Fruit fly (Drosophila melanogaster): ENCODE data around the gene Cpr97Eb.
A peak's percentile ranks its signal among the peaks of the same experiment; 100 is the strongest.

Gene Cpr97Eb

DNA sequence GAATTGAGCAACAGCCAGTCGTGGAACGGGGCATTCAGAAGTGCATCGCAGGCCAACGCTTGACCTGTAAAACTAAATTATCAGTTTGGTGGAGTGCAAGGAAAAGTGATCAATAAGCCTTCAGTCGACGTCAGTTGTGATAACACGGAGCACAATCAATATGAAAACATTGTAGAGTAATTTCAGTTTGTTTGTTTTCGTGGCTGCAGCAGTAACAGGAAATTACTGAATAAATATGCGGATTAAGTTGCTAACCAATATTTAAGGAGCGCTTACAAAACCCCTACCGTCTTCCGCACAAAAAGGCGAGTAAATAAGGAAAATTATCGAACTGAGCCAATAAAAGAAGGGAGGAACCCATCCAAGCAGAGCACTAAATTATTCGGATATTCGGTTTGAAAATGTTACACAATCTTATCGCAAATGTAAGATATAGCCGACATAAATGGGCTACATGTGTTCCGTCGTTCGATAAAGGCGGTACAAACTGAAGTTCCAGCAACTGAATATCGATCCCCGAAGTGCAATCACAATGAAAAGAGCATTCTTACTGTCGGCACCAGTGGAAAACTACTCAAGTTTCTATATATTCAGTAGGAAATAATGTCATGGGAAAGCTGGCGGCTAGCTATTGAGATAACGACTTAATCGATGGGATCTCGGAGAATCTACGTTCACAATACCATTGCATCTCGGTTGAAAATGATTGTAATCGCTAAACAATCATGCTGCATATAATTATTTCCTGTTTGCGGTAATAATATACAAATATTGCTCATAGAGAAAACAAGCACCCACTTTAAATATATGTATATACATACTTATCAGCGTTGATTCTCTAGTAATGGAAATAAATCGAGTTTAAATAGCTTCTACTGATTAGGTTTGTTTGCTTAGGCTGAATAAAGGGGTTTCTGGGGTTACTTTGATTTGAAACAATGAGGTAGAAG is 45.0 kb upstream of the Cpr97Eb start (continued):
- TF ChIP-seq CG10209 (GFP tag; optimal IDR thresholded peaks at IDR 0.05) (peak; percentile 82), Rx (GFP tag; IDR thresholded peaks at IDR 0.05) (no peak), CG17328 (GFP tag; IDR thresholded peaks at IDR 0.05) (peak; percentile 68), CG7839 (tag; optimal IDR thresholded peaks at IDR 0.05) (peak; percentile 56), al (GFP tag; IDR thresholded peaks at IDR 0.05) (no peak), oc (tag; optimal IDR thresholded peaks at IDR 0.05) (peak; percentile 75), CG12219 (GFP tag; optimal IDR thresholded peaks at IDR 0.05) (peak; percentile 59), CG42726 (GFP tag; IDR thresholded peaks at IDR 0.05; ENCODE audit: partially characterized antibody) (no peak), CG16813 (GFP tag; IDR thresholded peaks at IDR 0.05; ENCODE audit: partially characterized antibody) (no peak), H2.0 (GFP tag; IDR thresholded peaks at IDR 0.05) (no peak), crol (GFP tag; IDR thresholded peaks at IDR 0.05) (no peak), Trl (optimal IDR thresholded peaks at IDR 0.05) (no peak), Trl (GFP tag; optimal IDR thresholded peaks at IDR 0.05) (peak; percentile 80), insv (GFP tag; optimal IDR thresholded peaks at IDR 0.05) (peak in 1 of 2 experiments; percentile 2), salm (tag; optimal IDR thresholded peaks at IDR 0.05) (peak; percentile 65), CG9876 (GFP tag; optimal IDR thresholded peaks at IDR 0.05) (peak; percentile 43), abd-A (tag; optimal IDR thresholded peaks at IDR 0.05) (no peak), cg (GFP tag; optimal IDR thresholded peaks at IDR 0.05) (no peak), CG3847 (GFP tag; IDR thresholded peaks at IDR 0.05) (no peak), CG16863 (GFP tag; optimal IDR thresholded peaks at IDR 0.05) (peak; percentile 77), tio (GFP tag; optimal IDR thresholded peaks at IDR 0.05) (peak; percentile 55), CG18262 (tag; optimal IDR thresholded peaks at IDR 0.05) (peak; percentile 65), Nf-YC (tag; optimal IDR thresholded peaks at IDR 0.05) (no peak), Gsc (GFP tag; IDR thresholded peaks at IDR 0.05) (no peak), ATbp (GFP tag; optimal IDR thresholded peaks at IDR 0.05) (peak; percentile 88), CG4820 (GFP tag; optimal IDR thresholded peaks at IDR 0.05) (peak; percentile 36), CG9932 (GFP tag; IDR thresholded peaks at IDR 0.05) (no peak), CG6813 (GFP tag; optimal IDR thresholded peaks at IDR 0.05) (peak; percentile 88), ash1 (GFP tag; optimal IDR thresholded peaks at IDR 0.05) (no peak), h (optimal IDR thresholded peaks at IDR 0.05) (no peak), mam (GFP tag; optimal IDR thresholded peaks at IDR 0.05) (peak; percentile 20), CG16779 (GFP tag; IDR thresholded peaks at IDR 0.05) (no peak), Dp (GFP tag; optimal IDR thresholded peaks at IDR 0.05) (no peak), CG1233 (GFP tag; optimal IDR thresholded peaks at IDR 0.05) (peak; percentile 88), CG18476 (GFP tag; optimal IDR thresholded peaks at IDR 0.05) (peak; percentile 47), CG15479 (GFP tag; optimal IDR thresholded peaks at IDR 0.05) (peak; percentile 60), slp2 (GFP tag; optimal IDR thresholded peaks at IDR 0.05) (peak; percentile 43), mirr (GFP tag; optimal IDR thresholded peaks at IDR 0.05) (peak; percentile 4), CG11695 (GFP tag; IDR thresholded peaks at IDR 0.05) (0 out of 3 replicates have a peak, but pooled peaks have one; percentile 24), Rfx (GFP tag; IDR thresholded peaks at IDR 0.05) (peak; percentile 47; the same call in 1 of the 2 replicates), CG13287 (GFP tag; IDR thresholded peaks at IDR 0.05; ENCODE audit: partially characterized antibody) (no peak), lbe (GFP tag; optimal IDR thresholded peaks at IDR 0.05) (no peak), tgo (GFP tag; IDR thresholded peaks at IDR 0.05) (peak; percentile 48; the same call in 1 of the 3 replicates), CG5953 (GFP tag; IDR thresholded peaks at IDR 0.05) (peak; percentile 69), CG10979 (tag; optimal IDR thresholded peaks at IDR 0.05) (peak; percentile 40), Atf-2 (GFP tag; optimal IDR thresholded peaks at IDR 0.05) (peak; percentile 58), CG11093 (GFP tag; IDR thresholded peaks at IDR 0.05) (peak; percentile 49; the same call in 1 of the 3 replicates), grn (GFP tag; optimal IDR thresholded peaks at IDR 0.05) (peak; percentile 71), CG11504 (tag; optimal IDR thresholded peaks at IDR 0.05) (peak; percentile 53)
